Worm (Caenorhabditis elegans): ENCODE data around the gene ZK1307.2.
A peak's percentile ranks its signal among the peaks of the same experiment; 100 is the strongest.

The ZK1307.2 gene

DNA sequence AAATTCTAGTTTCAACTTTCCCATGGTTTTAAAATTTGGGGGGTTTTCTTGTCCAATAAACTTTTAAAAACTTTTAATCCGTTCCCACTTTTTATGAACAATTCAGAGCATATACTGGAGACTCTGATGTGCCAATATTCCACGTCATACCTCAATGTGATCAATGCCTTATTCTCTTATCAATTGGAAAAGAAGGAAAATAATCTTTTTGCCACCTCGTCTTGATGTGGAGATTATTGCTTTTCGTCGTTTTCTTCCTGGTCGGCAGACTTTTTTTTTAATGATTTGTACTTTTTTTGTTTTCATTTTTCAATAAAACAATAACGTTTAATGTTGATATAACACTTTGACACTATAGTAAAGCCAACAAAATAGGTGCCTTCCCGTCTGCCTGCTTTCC is 23.7 kb upstream of the ZK1307.2 start:
- TF ChIP-seq klf-2 (GFP tag; conservative IDR thresholded peaks at IDR 0.05) = no peak
- TF ChIP-seq flt-1 (GFP tag; IDR thresholded peaks at IDR 0.05) = no peak
- TF ChIP-seq med-1 (GFP tag; optimal IDR thresholded peaks at IDR 0.05; ENCODE audit: insufficient read depth) = no peak
- TF ChIP-seq cog-1 (tag; optimal IDR thresholded peaks at IDR 0.05) = no peak

DNA sequence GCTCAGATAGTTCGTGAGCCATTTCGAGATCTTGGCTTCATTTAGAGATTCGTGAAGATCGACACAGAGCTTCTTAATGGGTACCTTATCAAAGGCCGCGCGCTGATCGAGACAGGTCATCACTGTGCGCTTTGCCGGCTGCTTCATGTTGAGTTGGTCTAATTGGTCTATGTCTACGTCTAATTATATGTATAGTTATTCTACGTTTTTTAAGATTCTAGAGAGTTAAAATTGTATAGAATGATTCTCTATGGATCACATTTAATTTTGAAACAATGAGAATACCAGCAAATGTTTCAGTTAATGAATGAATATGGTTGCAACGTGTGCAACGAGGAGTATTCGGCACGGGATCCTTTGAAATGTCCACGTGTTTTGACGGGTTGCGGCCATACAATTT is 20.9 kb upstream of the ZK1307.2 start, which contains the start of gene arc-1:
TSS of gene arc-1 (plus strand) at position 301 of the 400 bp plus-strand sequence.
- TF ChIP-seq ref-1 (GFP tag; conservative IDR thresholded peaks at IDR 0.05) (no peak), flt-1 (GFP tag; IDR thresholded peaks at IDR 0.05) (no peak), med-1 (GFP tag; optimal IDR thresholded peaks at IDR 0.05; ENCODE audit: insufficient read depth) (no peak), ztf-29 (GFP tag; IDR thresholded peaks at IDR 0.05) (no peak), ztf-23 (GFP tag; IDR thresholded peaks at IDR 0.05) (no peak), tab-1 (GFP tag; IDR thresholded peaks at IDR 0.05) (no peak), cog-1 (tag; optimal IDR thresholded peaks at IDR 0.05) (no peak), klf-2 (GFP tag; conservative IDR thresholded peaks at IDR 0.05) (no peak), T22C8.4 (GFP tag; IDR thresholded peaks at IDR 0.05) (no peak)

DNA sequence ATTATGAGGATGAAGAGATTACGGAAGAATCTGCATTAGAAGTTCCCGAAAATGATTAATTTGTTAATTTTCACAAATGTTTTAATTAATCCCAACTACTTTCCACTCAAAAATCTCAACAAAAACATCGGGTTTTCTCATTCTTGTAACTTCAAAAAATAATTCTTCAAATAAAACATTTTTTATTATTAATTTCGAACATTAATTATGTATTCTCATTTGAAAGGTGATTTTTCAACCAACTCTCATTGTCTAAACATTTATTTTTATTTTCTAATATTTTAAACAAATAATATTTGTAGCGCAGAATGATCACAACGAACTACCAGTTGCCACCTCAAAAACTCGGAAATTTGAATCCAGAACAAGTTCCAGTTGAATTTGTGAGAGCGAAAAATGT is 17.6 kb upstream of the ZK1307.2 start, which contains the start of gene ZK1320.7:
TSS of gene ZK1320.7 (plus strand) at position 301 of the 400 bp plus-strand sequence.
- no peak for TF ChIP-seq cog-1 (tag; optimal IDR thresholded peaks at IDR 0.05)
- TF ChIP-seq med-1 (GFP tag; optimal IDR thresholded peaks at IDR 0.05; ENCODE audit: insufficient read depth) = no peak
- no peak for TF ChIP-seq ztf-29 (GFP tag; IDR thresholded peaks at IDR 0.05)
- no peak for TF ChIP-seq ztf-23 (GFP tag; IDR thresholded peaks at IDR 0.05)
- no peak for TF ChIP-seq klf-2 (GFP tag; conservative IDR thresholded peaks at IDR 0.05)
- no peak for TF ChIP-seq tab-1 (GFP tag; IDR thresholded peaks at IDR 0.05)

DNA sequence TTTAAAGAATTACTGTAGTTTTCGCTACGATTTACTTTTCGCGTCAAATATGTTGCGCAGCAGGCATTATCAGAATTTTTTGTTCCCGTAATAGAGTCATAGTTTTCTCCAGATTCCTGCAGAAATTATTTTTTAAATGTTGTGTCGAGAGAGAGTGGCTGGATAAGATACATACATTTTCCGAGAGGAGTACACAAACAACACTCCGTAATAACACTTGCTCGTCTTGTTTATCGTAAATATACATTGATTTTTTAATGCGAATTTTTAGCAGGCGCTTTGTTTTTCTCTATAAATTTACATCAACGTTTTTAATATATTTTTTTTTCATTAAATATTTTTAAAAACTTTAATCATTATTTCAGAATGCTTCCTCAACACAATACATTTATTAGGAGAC is 15.2 kb upstream of the ZK1307.2 start, which contains the start of gene taf-8:
TSS of gene taf-8 (plus strand) at position 360 of the 400 bp plus-strand sequence.
- no peak for TF ChIP-seq klf-2 (GFP tag; conservative IDR thresholded peaks at IDR 0.05)
- TF ChIP-seq tab-1 (GFP tag; IDR thresholded peaks at IDR 0.05) = no peak
- 0 out of 2 replicates have a peak, but pooled peaks have one; percentile 23 for TF ChIP-seq T22C8.4 (GFP tag; IDR thresholded peaks at IDR 0.05)

DNA sequence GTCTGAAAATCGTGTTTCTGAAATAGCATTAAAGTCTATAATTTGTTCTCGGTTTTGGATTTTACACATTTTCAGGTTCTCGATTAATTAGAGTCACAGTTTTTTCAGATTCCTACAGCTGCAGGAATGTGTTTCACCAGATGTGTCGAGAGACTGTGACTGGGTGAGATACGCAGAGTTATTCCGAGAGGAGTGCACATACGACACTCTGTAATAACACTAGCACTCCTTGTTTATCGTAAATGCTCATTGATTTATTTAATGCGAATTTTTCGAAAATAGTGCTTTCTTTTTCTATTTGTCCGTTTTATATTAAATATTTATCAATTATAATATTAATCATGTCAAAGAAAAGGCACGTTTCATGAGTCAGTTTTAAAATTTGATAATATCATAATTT is 13.6 kb upstream of the ZK1307.2 start, which contains the start of gene ZK1320.11:
TSS of gene ZK1320.11 (plus strand) at position 243 of the 400 bp plus-strand sequence.
- TF ChIP-seq klf-2 (GFP tag; conservative IDR thresholded peaks at IDR 0.05) = no peak
- no peak for TF ChIP-seq cog-1 (tag; optimal IDR thresholded peaks at IDR 0.05)
- no peak for TF ChIP-seq ztf-29 (GFP tag; IDR thresholded peaks at IDR 0.05)
- no peak for TF ChIP-seq flt-1 (GFP tag; IDR thresholded peaks at IDR 0.05)
- no peak for TF ChIP-seq med-1 (GFP tag; optimal IDR thresholded peaks at IDR 0.05; ENCODE audit: insufficient read depth)
- no peak for TF ChIP-seq ref-1 (GFP tag; conservative IDR thresholded peaks at IDR 0.05)
- TF ChIP-seq tab-1 (GFP tag; IDR thresholded peaks at IDR 0.05) = no peak
- no peak for TF ChIP-seq T22C8.4 (GFP tag; IDR thresholded peaks at IDR 0.05)
- no peak for TF ChIP-seq ztf-23 (GFP tag; IDR thresholded peaks at IDR 0.05)

DNA sequence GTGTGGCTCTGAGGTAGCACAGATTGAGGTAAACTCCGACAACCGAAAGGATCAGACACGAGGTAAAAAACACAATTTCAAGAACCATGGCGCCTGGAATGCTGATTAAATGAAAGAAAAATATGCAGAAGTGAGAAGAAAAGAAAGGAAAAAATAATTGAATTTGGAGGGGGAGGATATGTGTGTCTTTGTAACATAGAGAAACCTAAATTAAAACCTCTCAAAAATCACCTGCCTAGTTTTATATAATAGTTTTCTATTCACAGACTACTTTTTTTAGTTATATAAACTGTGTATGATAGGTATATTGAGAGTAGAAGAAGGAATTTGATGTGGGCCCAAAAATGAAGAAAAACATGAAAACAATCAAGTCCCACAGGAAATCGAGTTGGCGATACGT is 11.8 kb upstream of the ZK1307.2 start, which contains the start of gene ZK1320.5:
TSS of gene ZK1320.5 (minus strand) at position 101 of the 400 bp plus-strand sequence.
- TF ChIP-seq flt-1 (GFP tag; IDR thresholded peaks at IDR 0.05) (no peak), cog-1 (tag; optimal IDR thresholded peaks at IDR 0.05) (no peak)

DNA sequence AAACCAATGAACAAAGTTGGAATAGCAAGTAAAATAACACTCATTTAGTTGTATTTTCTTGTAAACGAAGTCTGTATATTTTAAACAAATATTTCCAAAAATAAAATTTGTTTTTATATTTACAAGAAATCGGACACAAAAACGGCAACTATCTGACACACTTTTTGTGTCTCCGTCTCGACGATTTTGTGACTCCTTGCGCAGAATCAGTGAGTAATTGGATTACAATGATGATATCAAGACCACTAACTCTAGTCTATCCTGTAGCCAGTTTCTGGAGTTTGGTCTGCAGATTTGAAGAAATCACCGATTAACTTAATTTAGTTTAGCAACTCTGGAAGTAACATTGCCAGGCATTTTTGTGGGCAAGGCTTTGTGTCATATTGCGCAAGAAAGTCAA is 9.0 kb upstream of the ZK1307.2 start, which contains the start of gene cyp-13A10:
TSS of gene cyp-13A10 (minus strand) at position 88 of the 400 bp plus-strand sequence.
- TF ChIP-seq cog-1 (tag; optimal IDR thresholded peaks at IDR 0.05) (no peak), med-1 (GFP tag; optimal IDR thresholded peaks at IDR 0.05; ENCODE audit: insufficient read depth) (no peak), ref-1 (GFP tag; conservative IDR thresholded peaks at IDR 0.05) (no peak), tab-1 (GFP tag; IDR thresholded peaks at IDR 0.05) (no peak), flt-1 (GFP tag; IDR thresholded peaks at IDR 0.05) (no peak), T22C8.4 (GFP tag; IDR thresholded peaks at IDR 0.05) (no peak), ztf-29 (GFP tag; IDR thresholded peaks at IDR 0.05) (no peak), ztf-23 (GFP tag; IDR thresholded peaks at IDR 0.05) (no peak), klf-2 (GFP tag; conservative IDR thresholded peaks at IDR 0.05) (no peak)

DNA sequence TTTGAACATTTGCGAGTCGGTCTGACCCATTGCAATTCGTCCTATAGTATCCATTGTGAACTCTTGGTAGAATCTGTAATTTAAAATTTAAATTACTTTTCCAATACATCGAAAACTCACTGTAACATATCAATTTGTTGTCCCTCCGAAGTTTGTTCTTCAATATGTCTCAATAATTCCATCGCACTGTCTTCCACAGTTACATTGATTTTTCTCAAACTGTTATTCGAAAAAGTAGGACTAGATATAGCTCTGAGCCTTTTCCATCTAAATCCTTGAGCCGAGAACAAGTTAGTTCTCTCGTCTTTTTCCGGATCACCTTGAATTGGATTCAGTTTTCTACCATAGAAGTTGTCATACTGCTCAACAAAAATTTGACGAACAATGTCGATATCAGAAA is 8.4 kb upstream of the ZK1307.2 start:
- no peak for TF ChIP-seq flt-1 (GFP tag; IDR thresholded peaks at IDR 0.05)
- no peak for TF ChIP-seq T22C8.4 (GFP tag; IDR thresholded peaks at IDR 0.05)

DNA sequence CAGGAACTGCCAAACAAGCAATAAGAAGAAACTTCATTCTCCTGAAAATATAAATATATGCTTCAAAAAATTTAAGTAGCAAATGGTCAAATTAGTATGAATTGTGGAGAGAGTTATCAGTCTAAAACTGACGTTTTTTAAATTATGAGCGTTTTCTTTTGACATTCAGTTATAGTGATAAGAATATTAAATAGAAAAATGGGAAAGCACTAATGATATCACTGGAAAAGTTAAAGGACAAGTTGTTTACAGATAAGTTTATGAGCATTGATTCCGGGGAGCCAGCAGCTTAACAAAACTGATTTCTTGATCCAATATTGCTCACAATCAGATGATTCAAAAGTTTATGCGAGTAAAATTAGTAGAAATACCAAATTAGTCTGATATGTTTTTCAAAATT is 6.6 kb upstream of the ZK1307.2 start, which contains the start of gene ZK1320.3:
TSS of gene ZK1320.3 (minus strand) at position 41 of the 400 bp plus-strand sequence.
- TF ChIP-seq ztf-23 (GFP tag; IDR thresholded peaks at IDR 0.05) (no peak), flt-1 (GFP tag; IDR thresholded peaks at IDR 0.05) (no peak), klf-2 (GFP tag; conservative IDR thresholded peaks at IDR 0.05) (no peak), ref-1 (GFP tag; conservative IDR thresholded peaks at IDR 0.05) (no peak), cog-1 (tag; optimal IDR thresholded peaks at IDR 0.05) (no peak), T22C8.4 (GFP tag; IDR thresholded peaks at IDR 0.05) (no peak), med-1 (GFP tag; optimal IDR thresholded peaks at IDR 0.05; ENCODE audit: insufficient read depth) (no peak), ztf-29 (GFP tag; IDR thresholded peaks at IDR 0.05) (no peak), tab-1 (GFP tag; IDR thresholded peaks at IDR 0.05) (no peak)

DNA sequence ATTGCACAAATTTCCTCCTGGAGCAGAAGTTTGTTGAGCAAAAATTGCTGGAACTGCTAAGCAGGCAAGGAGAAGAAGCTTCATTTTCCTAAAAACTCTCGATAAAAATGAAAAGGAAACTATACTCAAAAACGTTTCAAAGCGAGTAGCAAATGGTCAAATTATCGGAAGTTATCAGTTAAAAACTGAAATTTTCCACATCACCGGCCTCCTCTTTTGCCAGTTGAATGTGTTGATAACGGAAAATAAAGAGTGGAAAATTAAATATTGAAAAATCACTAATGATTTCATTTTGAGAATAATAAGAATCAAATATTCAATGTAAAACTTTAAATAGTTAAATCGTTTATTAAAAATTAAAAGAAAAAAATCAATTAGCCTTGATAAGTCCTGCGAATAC is 5.2 kb upstream of the ZK1307.2 start, which contains the start of gene ZK1320.2:
TSS of gene ZK1320.2 (minus strand) at position 88 of the 400 bp plus-strand sequence.
- TF ChIP-seq ztf-29 (GFP tag; IDR thresholded peaks at IDR 0.05) (no peak), tab-1 (GFP tag; IDR thresholded peaks at IDR 0.05) (no peak), med-1 (GFP tag; optimal IDR thresholded peaks at IDR 0.05; ENCODE audit: insufficient read depth) (no peak), cog-1 (tag; optimal IDR thresholded peaks at IDR 0.05) (no peak), ref-1 (GFP tag; conservative IDR thresholded peaks at IDR 0.05) (no peak), flt-1 (GFP tag; IDR thresholded peaks at IDR 0.05) (no peak), klf-2 (GFP tag; conservative IDR thresholded peaks at IDR 0.05) (no peak), T22C8.4 (GFP tag; IDR thresholded peaks at IDR 0.05) (no peak), ztf-23 (GFP tag; IDR thresholded peaks at IDR 0.05) (no peak)

All from whole organism, midembryonic.